Fruit fly (Drosophila melanogaster): Measurements from ENCODE around the gene CG12362.

Gene CG12362

DNA sequence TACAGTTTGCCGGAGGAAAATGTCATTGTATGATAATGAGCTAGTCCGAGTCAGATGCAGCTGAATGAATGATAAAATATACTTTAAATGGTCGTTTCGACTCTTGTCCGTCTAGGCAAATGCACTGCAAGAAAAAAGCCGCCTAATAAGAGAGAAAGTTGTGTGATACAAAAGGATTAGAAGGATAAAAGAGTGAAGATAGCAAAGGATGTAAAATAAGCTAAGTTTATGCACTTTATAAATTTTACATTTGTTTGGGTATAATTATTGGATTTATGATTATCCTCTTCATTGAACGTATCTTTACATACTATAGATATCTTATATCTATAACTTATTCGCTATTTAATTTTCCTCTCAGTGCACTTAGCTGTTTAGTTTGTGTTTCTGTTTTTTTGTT lies 21.7 kb upstream of the CG12362 start:
- TF ChIP-seq CG32121 (GFP tag; IDR thresholded peaks at IDR 0.05) (peak; percentile 38; the same call in 1 of the 2 replicates), CG14655 (GFP tag; optimal IDR thresholded peaks at IDR 0.05) (peak; percentile 56), CG9948 (tag; optimal IDR thresholded peaks at IDR 0.05) (no peak), CG8301 (tag; optimal IDR thresholded peaks at IDR 0.05) (peak; percentile 29), D1 (tag; optimal IDR thresholded peaks at IDR 0.05) (no peak), CG8159 (tag; optimal IDR thresholded peaks at IDR 0.05) (peak; percentile 1)

DNA sequence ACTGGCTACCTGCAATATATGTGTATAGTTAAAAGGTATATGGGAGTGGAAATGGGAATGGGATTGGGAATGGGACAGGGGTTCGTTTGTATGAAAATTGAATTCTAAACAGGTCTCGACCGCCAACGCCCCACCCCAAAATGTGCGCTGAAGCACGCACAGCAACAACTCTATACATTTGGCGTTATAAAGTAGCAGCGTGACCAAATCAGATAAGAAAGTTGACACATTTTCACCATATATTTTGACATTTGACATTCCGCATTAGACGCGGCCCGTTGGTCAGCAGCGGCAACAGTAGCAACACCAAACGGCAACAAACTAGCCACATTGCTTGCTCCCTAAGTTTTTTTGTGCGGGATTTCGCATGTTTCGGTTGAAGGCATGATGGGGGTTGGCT lies 20.6 kb upstream of the CG12362 start:
- TF ChIP-seq Pif1B (GFP tag; optimal IDR thresholded peaks at IDR 0.05) (no peak), CG34367 (tag; optimal IDR thresholded peaks at IDR 0.05) (no peak), Ets98B (GFP tag; IDR thresholded peaks at IDR 0.05) (no peak), CG4496 (GFP tag; IDR thresholded peaks at IDR 0.05) (0 out of 3 replicates have a peak, but pooled peaks have one; percentile 9)

DNA sequence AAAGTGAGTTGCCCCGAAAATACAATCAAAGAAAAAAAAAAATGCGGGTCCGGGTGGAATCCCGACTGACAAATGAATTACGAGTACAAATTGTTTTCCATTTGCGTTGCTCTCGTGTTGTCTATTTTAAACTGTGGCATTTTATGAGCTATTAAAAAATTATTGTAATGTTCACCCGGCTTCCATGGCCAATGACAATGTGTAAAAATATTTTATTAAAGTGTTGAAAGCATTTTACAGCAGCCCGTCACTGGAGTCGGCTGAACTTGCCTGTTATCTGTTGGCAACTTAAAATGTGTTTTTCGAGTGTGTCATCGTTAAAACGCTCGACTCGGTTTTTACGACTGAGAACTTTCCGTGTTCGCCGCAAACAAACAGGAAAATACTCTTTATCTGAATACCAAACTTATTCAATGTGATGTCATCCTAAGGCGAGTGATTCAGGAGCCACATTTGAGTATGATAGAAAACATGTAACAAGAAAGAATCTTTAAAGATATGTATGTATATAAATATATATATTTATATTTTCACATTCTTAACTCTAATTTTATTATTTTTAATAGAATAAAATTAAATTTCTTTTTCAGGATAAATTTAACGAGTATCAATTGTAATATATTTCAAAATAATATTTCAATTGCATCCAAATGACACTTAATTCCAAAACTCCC lies 19.9 kb upstream of the CG12362 start:
- TF ChIP-seq D1 (tag; optimal IDR thresholded peaks at IDR 0.05): no peak
- TF ChIP-seq CG14655 (GFP tag; optimal IDR thresholded peaks at IDR 0.05): no peak
- TF ChIP-seq CG4496 (GFP tag; IDR thresholded peaks at IDR 0.05): no peak
- no peak for TF ChIP-seq gl (tag; optimal IDR thresholded peaks at IDR 0.05)
- no peak for TF ChIP-seq Ets98B (GFP tag; IDR thresholded peaks at IDR 0.05)
- TF ChIP-seq CG13204 (GFP tag; optimal IDR thresholded peaks at IDR 0.05): no peak
- TF ChIP-seq CG12605 (GFP tag; IDR thresholded peaks at IDR 0.05): no peak
- TF ChIP-seq CG32121 (GFP tag; IDR thresholded peaks at IDR 0.05): no peak
- TF ChIP-seq EcR (GFP tag; optimal IDR thresholded peaks at IDR 0.05): no peak
- TF ChIP-seq CG8159 (tag; optimal IDR thresholded peaks at IDR 0.05): no peak
- no peak for TF ChIP-seq CG10348 (GFP tag; IDR thresholded peaks at IDR 0.05)
- no peak for TF ChIP-seq Pif1A (GFP tag; optimal IDR thresholded peaks at IDR 0.05)

DNA sequence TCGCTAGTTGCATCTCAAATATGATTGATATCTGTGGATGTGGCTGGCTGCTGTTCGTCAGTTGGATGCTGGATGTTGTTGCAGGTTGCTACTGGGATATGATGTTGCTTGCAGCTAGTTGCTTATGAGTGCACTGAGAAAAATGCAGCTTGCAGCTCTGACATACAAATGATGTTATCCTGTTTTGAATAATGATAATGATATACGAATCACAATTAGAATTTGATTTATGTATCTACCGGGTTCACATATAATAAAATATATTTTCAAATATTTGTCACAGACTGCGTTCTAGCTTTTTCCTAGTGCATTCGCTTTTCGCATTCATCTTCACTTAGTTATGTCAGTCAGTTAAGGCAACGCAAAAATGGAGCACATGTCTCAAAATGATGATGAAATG lies 16.1 kb upstream of the CG12362 start:
- TF ChIP-seq Pif1A (GFP tag; optimal IDR thresholded peaks at IDR 0.05) (no peak), CG9948 (tag; optimal IDR thresholded peaks at IDR 0.05) (peak; percentile 38), Snoo (tag; optimal IDR thresholded peaks at IDR 0.05) (no peak), CG14655 (GFP tag; optimal IDR thresholded peaks at IDR 0.05) (peak; percentile 74), CG8301 (tag; optimal IDR thresholded peaks at IDR 0.05) (peak; percentile 67), CG32121 (GFP tag; IDR thresholded peaks at IDR 0.05) (no peak), CG34367 (tag; optimal IDR thresholded peaks at IDR 0.05) (peak; percentile 2), Pif1B (GFP tag; optimal IDR thresholded peaks at IDR 0.05) (no peak), CG10348 (GFP tag; IDR thresholded peaks at IDR 0.05) (no peak), CG4496 (GFP tag; IDR thresholded peaks at IDR 0.05) (peak; percentile 59; the same call in 1 of the 3 replicates), EcR (GFP tag; optimal IDR thresholded peaks at IDR 0.05) (no peak), rn (GFP tag; IDR thresholded peaks at IDR 0.05) (no peak), D1 (tag; optimal IDR thresholded peaks at IDR 0.05) (no peak), CG8159 (tag; optimal IDR thresholded peaks at IDR 0.05) (peak; percentile 28), Ets98B (GFP tag; IDR thresholded peaks at IDR 0.05) (no peak), CG17806 (tag; optimal IDR thresholded peaks at IDR 0.05) (peak; percentile 41), gl (tag; optimal IDR thresholded peaks at IDR 0.05) (no peak), CG15710 (tag; optimal IDR thresholded peaks at IDR 0.05) (peak; percentile 12)

DNA sequence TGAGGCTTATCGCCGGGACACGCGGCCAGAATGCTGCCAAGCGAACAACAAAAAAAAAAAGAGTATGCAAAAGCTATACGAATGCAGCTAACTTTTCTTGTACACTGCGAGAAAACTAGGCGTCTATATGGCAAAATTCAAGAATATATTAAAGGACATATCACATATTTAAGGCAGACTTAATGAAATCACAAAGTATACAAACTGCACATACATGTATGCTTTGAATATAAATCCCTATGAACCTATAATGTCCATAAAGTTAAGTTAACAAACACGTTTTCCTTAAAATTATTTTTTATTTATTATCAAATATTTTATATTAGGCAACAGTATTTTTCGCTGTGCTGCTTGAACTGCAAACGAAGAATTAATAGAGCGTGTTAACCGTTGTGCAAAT lies 13.9 kb upstream of the CG12362 start:
- peak; percentile 41; the same call in 1 of the 2 replicates for TF ChIP-seq Ets98B (GFP tag; IDR thresholded peaks at IDR 0.05)
- TF ChIP-seq CG8159 (tag; optimal IDR thresholded peaks at IDR 0.05): no peak
- peak; percentile 29 for TF ChIP-seq CG9948 (tag; optimal IDR thresholded peaks at IDR 0.05)
- peak; percentile 59 for TF ChIP-seq CG8301 (tag; optimal IDR thresholded peaks at IDR 0.05)
- peak; percentile 60 for TF ChIP-seq CG32121 (GFP tag; IDR thresholded peaks at IDR 0.05)
- peak; percentile 36 for TF ChIP-seq CG12605 (GFP tag; IDR thresholded peaks at IDR 0.05)
- TF ChIP-seq EcR (GFP tag; optimal IDR thresholded peaks at IDR 0.05): no peak
- TF ChIP-seq CG13204 (GFP tag; optimal IDR thresholded peaks at IDR 0.05): no peak
- TF ChIP-seq CG15710 (tag; optimal IDR thresholded peaks at IDR 0.05): peak; percentile 6
- no peak for TF ChIP-seq CG10348 (GFP tag; IDR thresholded peaks at IDR 0.05)
- TF ChIP-seq Pif1A (GFP tag; optimal IDR thresholded peaks at IDR 0.05): peak; percentile 38
- peak; percentile 14; the same call in 1 of the 3 replicates for TF ChIP-seq CG4496 (GFP tag; IDR thresholded peaks at IDR 0.05)
- peak; percentile 63 for TF ChIP-seq CG14655 (GFP tag; optimal IDR thresholded peaks at IDR 0.05)
- peak; percentile 12 for TF ChIP-seq CG17806 (tag; optimal IDR thresholded peaks at IDR 0.05)
- no peak for TF ChIP-seq Pif1B (GFP tag; optimal IDR thresholded peaks at IDR 0.05)
- 0 out of 3 replicates have a peak, but pooled peaks have one; percentile 11 for TF ChIP-seq fd96Ca (GFP tag; IDR thresholded peaks at IDR 0.05)

DNA sequence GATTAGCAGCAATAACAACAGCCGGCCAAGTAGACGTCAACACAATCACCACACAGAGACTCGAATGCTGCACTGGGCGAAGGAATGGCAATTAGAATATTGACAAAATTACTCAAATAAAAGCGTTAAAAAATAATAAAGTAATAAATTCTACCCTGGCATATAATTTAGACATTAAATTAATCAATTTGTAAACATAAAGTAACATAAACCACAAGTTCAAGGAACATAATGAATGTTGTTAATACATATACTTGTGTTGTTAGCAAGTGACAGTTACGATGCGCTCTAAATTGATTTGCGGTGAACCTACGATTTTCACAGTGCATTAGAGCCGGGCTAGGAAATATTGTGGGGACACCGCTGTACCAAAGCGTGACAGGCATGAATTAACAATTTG lies 4.9 kb upstream of the CG12362 start:
- TF ChIP-seq CG4496 (GFP tag; IDR thresholded peaks at IDR 0.05) (no peak; the same call in 2 of the 3 replicates), CG32121 (GFP tag; IDR thresholded peaks at IDR 0.05) (0 out of 2 replicates have a peak, but pooled peaks have one; percentile 21), EcR (GFP tag; optimal IDR thresholded peaks at IDR 0.05) (no peak), CG8301 (tag; optimal IDR thresholded peaks at IDR 0.05) (peak; percentile 62), CG34367 (tag; optimal IDR thresholded peaks at IDR 0.05) (no peak), rn (GFP tag; IDR thresholded peaks at IDR 0.05) (no peak), CG12605 (GFP tag; IDR thresholded peaks at IDR 0.05) (no peak), D1 (tag; optimal IDR thresholded peaks at IDR 0.05) (no peak), CG15710 (tag; optimal IDR thresholded peaks at IDR 0.05) (no peak), CG8159 (tag; optimal IDR thresholded peaks at IDR 0.05) (no peak), CG17806 (tag; optimal IDR thresholded peaks at IDR 0.05) (no peak), fd96Ca (GFP tag; IDR thresholded peaks at IDR 0.05) (0 out of 3 replicates have a peak, but pooled peaks have one; percentile 31), CG10348 (GFP tag; IDR thresholded peaks at IDR 0.05) (no peak), Pif1B (GFP tag; optimal IDR thresholded peaks at IDR 0.05) (no peak), Pif1A (GFP tag; optimal IDR thresholded peaks at IDR 0.05) (peak; percentile 7), CG9948 (tag; optimal IDR thresholded peaks at IDR 0.05) (no peak), gl (tag; optimal IDR thresholded peaks at IDR 0.05) (no peak), CG14655 (GFP tag; optimal IDR thresholded peaks at IDR 0.05) (peak; percentile 52), Ets98B (GFP tag; IDR thresholded peaks at IDR 0.05) (0 out of 2 replicates have a peak, but pooled peaks have one; percentile 16), Snoo (tag; optimal IDR thresholded peaks at IDR 0.05) (no peak), CG13204 (GFP tag; optimal IDR thresholded peaks at IDR 0.05) (no peak)

All from whole organism, pupa.